Fruit fly (Drosophila melanogaster): ENCODE measurements around the gene CG9926.

- TF ChIP-seq esn (GFP tag; optimal IDR thresholded peaks at IDR 0.05) = no peak
- TF ChIP-seq CG10669 (GFP tag; optimal IDR thresholded peaks at IDR 0.05) = no peak
- peak; percentile 51; the same call in 2 of the 3 replicates for TF ChIP-seq CG6163 (GFP tag; IDR thresholded peaks at IDR 0.05)
- TF ChIP-seq Ets96B (tag; optimal IDR thresholded peaks at IDR 0.05) = no peak
Observed at dm6 chr3R:13974741-13975245, 23.9 kb upstream of the CG9926 start.

All from whole organism, prepupa.